Fruit fly (Drosophila melanogaster) whole organism, embryonic: ENCODE results near the gene CG14400.

Experiments
- Atf6 ChIP-seq: fragments of 200-800 bp; sonication (Bioruptor generic); IDR thresholded peaks from 2 replicates; pipeline ENCODE4 v1.3.6; 2022; ENCODE audit warnings: missing biosample characterization, missing genetic modification characterization
- CG10267 ChIP-seq: fragments of 200-800 bp; sonication (Bioruptor generic); optimal IDR thresholded peaks from 2 replicates; lab custom pipeline; 2018; ENCODE audit warnings: missing biosample characterization, mild to moderate bottlenecking, missing genetic modification characterization, moderate library complexity
- CG12236 ChIP-seq: fragments of 200-800 bp; sonication (Bioruptor generic); optimal IDR thresholded peaks from 2 replicates; lab custom pipeline; 2016; ENCODE audit warnings: missing biosample characterization, missing genetic modification characterization
- CG15514 ChIP-seq: fragments of 200-800 bp; sonication (Bioruptor generic); optimal IDR thresholded peaks from 3 replicates; lab custom pipeline; 2017; ENCODE audit warnings: missing biosample characterization, missing genetic modification characterization, mild to moderate bottlenecking, moderate library complexity, missing genetic modification reagents
- CG18011 ChIP-seq: fragments of 200-800 bp; sonication (Bioruptor generic); optimal IDR thresholded peaks from 2 replicates; lab custom pipeline; 2017; ENCODE audit warnings: missing biosample characterization, missing genetic modification characterization, mild to moderate bottlenecking, moderate library complexity, missing genotype
- Mad ChIP-seq: fragments of 200-800 bp; sonication (Bioruptor generic); optimal IDR thresholded peaks from 2 replicates; lab custom pipeline; 2016; ENCODE audit warnings: missing biosample characterization, missing genetic modification characterization
- dm ChIP-seq: fragments of 200-800 bp; sonication (Bioruptor generic); optimal IDR thresholded peaks from 3 replicates; lab custom pipeline; 2016; ENCODE audit warnings: missing biosample characterization, missing genetic modification characterization
- slou ChIP-seq: fragments of 200-800 bp; sonication (Bioruptor generic); optimal IDR thresholded peaks from 3 replicates; lab custom pipeline; 2016; ENCODE audit warnings: missing biosample characterization, missing genetic modification characterization
- tna ChIP-seq: fragments of 200-800 bp; sonication (Bioruptor generic); IDR thresholded peaks from 2 replicates; pipeline ENCODE4 v1.3.6; 2022; ENCODE audit warnings: missing biosample characterization, missing genetic modification characterization; ENCODE audit not compliant: partially characterized antibody

dm6 chr2L:20883097-20883496, 25.4 kb upstream of the CG14400 start:
- TF ChIP-seq CG15514 (GFP tag; lab: Kevin White, UChicago) (no peak), slou (GFP tag; lab: Kevin White, UChicago) (no peak), dm (GFP tag; lab: Kevin White, UChicago) (no peak), Atf6 (GFP tag; lab: Robert Waterston, UW) (no peak), CG18011 (GFP tag; lab: Kevin White, UChicago) (no peak), tna (GFP tag; lab: Robert Waterston, UW) (no peak), Mad (no peak), CG12236 (GFP tag; lab: Kevin White, UChicago) (no peak), CG10267 (no peak)
